Fruit fly (Drosophila melanogaster) Kc167 (cell line): Measurements from ENCODE around the gene ncm.

Experiments used
- h ChIP-seq: fragments of >200 bp; optimal IDR thresholded peaks from 3 replicates; lab custom pipeline; 2018; ENCODE audit warnings: missing external identifiers
- psq ChIP-seq: fragments of >200 bp; optimal IDR thresholded peaks from 2 replicates; lab custom pipeline; 2017; ENCODE audit warnings: missing external identifiers
- ttk ChIP-seq: sonication (Bioruptor generic); optimal IDR thresholded peaks from 2 replicates; lab custom pipeline; 2017; ENCODE audit warnings: missing external identifiers

DNA sequence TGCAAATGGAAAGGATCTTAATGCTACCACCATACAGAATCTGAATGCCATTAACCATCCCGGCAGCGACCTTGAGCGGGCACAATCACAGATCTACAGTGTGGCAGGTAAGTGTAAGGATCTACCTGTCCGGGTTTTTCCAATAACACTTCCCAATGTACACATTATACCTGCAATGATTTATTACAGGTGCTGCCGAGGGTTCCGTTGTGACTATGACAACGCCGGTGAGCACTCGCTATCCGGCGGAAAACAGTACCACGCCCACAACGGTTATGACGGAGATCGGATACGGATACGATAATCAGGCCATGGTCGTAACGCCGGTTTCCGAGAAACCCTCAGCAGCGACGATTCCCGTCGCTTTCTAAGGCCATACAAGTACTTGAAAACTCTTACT is 38.1 kb upstream of the ncm start:
- no peak for TF ChIP-seq ttk (lab: Kevin White, UChicago)
- TF ChIP-seq h, result no peak
- TF ChIP-seq psq (lab: Kevin White, UChicago), result no peak
